Fruit fly (Drosophila melanogaster): ENCODE results near the gene CG12768.

CG12768 gene

dm6 chr3L:22880914-22881313 is 29.4 kb upstream of the CG12768 start, which contains the start of gene slif:
TSS of gene slif (plus strand) at chr3L:22881045.
- TF ChIP-seq ttk (optimal IDR thresholded peaks at IDR 0.05), result no peak
- no peak for TF ChIP-seq h (optimal IDR thresholded peaks at IDR 0.05)
- TF ChIP-seq insv (optimal IDR thresholded peaks at IDR 0.05), result no peak
- TF ChIP-seq Myc (optimal IDR thresholded peaks at IDR 0.05), result no peak
- no peak for TF ChIP-seq Sin3A (optimal IDR thresholded peaks at IDR 0.05)
- no peak for TF ChIP-seq psq (optimal IDR thresholded peaks at IDR 0.05)

DNA sequence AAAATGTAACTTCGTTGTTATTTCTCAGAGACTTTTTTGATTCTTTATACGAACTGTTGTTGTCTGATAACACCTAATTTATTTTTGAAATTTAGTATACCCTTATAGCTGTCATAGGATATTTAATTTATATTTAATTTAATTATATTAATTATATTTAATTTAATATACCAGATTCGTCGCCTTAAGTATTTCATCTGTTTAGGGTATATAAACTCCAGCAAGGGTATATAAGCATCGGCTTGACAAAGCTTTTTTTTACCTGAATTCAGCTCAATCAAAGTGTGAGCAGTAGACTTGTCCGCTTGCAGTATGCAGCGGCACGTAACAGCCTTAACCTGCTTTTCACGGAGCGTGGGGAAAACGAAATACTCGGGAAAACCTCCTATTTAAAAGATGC is 26.6 kb upstream of the CG12768 start:
- TF ChIP-seq Sin3A (optimal IDR thresholded peaks at IDR 0.05) (no peak), ttk (optimal IDR thresholded peaks at IDR 0.05) (no peak), Myc (optimal IDR thresholded peaks at IDR 0.05) (no peak), insv (optimal IDR thresholded peaks at IDR 0.05) (no peak), h (optimal IDR thresholded peaks at IDR 0.05) (no peak), psq (optimal IDR thresholded peaks at IDR 0.05) (no peak)

DNA sequence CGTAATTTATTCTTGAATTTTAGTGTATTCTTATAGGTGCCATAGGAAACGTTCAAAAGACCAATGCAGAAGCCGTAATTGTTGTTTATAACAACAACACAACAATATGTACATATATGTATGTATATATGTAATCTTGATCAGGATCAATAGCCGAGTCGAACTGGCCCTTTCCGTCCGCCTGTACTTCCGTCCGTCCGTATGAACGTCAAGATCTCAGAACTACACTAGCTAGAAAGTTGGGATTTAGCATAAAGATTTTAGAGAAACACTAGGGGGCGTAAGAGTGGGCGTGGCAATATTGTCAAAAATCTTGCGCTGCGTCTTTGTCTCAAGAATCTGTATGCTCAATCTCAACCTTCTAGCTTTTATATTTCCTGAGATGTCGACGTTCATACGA is 25.8 kb upstream of the CG12768 start:
- TF ChIP-seq Sin3A (optimal IDR thresholded peaks at IDR 0.05), result no peak
- TF ChIP-seq psq (optimal IDR thresholded peaks at IDR 0.05), result no peak
- TF ChIP-seq insv (optimal IDR thresholded peaks at IDR 0.05), result no peak
- TF ChIP-seq ttk (optimal IDR thresholded peaks at IDR 0.05), result no peak
- no peak for TF ChIP-seq h (optimal IDR thresholded peaks at IDR 0.05)
- TF ChIP-seq Myc (optimal IDR thresholded peaks at IDR 0.05), result no peak

DNA sequence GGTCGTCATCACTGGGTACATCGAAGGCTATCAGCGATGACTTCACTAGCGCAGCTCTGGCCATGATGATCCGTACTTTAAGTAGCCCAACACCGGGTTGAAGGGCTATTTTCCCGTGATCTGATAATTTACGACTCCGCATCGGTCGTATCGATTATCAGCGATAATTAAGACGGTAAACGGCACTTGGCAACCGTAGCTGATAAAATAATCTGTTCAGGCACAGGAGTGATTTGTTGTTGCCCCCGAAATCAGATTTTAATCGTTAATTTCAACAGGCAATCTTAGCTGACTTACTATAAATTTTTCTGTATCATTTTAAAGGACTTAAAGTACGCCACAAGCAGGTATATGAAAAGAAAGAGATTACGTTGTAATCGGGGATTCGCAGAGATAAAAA is 24.4 kb upstream of the CG12768 start:
- TF ChIP-seq Sin3A (optimal IDR thresholded peaks at IDR 0.05) (no peak), Myc (optimal IDR thresholded peaks at IDR 0.05) (no peak), ttk (optimal IDR thresholded peaks at IDR 0.05) (no peak), insv (optimal IDR thresholded peaks at IDR 0.05) (no peak), psq (optimal IDR thresholded peaks at IDR 0.05) (no peak), h (optimal IDR thresholded peaks at IDR 0.05) (no peak)

DNA sequence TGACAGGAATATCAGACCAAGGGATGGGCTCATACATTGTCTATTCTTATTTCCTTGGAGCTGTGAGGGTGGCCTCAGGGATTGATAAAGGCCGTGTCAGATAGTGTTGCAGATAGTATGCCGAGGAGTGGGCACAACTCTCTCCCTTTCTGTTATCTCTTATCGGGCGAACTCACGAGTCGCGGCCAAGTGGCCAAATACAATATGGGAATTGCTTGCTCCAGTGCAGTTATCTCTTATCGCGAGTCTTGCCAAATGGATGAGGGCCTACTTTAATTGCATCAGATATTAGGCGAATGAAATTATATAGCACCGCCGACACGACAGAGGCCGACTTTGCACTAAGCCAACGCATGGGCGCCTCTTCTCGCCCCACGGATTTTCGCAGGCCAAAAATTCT is 23.4 kb upstream of the CG12768 start:
- TF ChIP-seq insv (optimal IDR thresholded peaks at IDR 0.05), result no peak
- no peak for TF ChIP-seq psq (optimal IDR thresholded peaks at IDR 0.05)
- no peak for TF ChIP-seq Sin3A (optimal IDR thresholded peaks at IDR 0.05)
- TF ChIP-seq Myc (optimal IDR thresholded peaks at IDR 0.05), result no peak
- TF ChIP-seq h (optimal IDR thresholded peaks at IDR 0.05), result no peak
- TF ChIP-seq ttk (optimal IDR thresholded peaks at IDR 0.05), result no peak

dm6 chr3L:22887677-22888076 is 22.6 kb upstream of the CG12768 start:
- TF ChIP-seq Sin3A (optimal IDR thresholded peaks at IDR 0.05), result no peak
- no peak for TF ChIP-seq Myc (optimal IDR thresholded peaks at IDR 0.05)
- no peak for TF ChIP-seq psq (optimal IDR thresholded peaks at IDR 0.05)
- no peak for TF ChIP-seq insv (optimal IDR thresholded peaks at IDR 0.05)
- TF ChIP-seq ttk (optimal IDR thresholded peaks at IDR 0.05), result no peak
- no peak for TF ChIP-seq h (optimal IDR thresholded peaks at IDR 0.05)

- no peak for TF ChIP-seq insv (optimal IDR thresholded peaks at IDR 0.05)
- TF ChIP-seq psq (optimal IDR thresholded peaks at IDR 0.05), result no peak
- TF ChIP-seq Sin3A (optimal IDR thresholded peaks at IDR 0.05), result no peak
- TF ChIP-seq h (optimal IDR thresholded peaks at IDR 0.05), result no peak
- TF ChIP-seq ttk (optimal IDR thresholded peaks at IDR 0.05), result no peak
- no peak for TF ChIP-seq Myc (optimal IDR thresholded peaks at IDR 0.05)
These were observed 21.6 kb upstream of the CG12768 start for dm6 chr3L:22888591-22889258.

dm6 chr3L:22890024-22890423 is 20.3 kb upstream of the CG12768 start:
- TF ChIP-seq Myc (optimal IDR thresholded peaks at IDR 0.05) (no peak), insv (optimal IDR thresholded peaks at IDR 0.05) (no peak), psq (optimal IDR thresholded peaks at IDR 0.05) (no peak), ttk (optimal IDR thresholded peaks at IDR 0.05) (no peak), Sin3A (optimal IDR thresholded peaks at IDR 0.05) (no peak), h (optimal IDR thresholded peaks at IDR 0.05) (no peak)

DNA sequence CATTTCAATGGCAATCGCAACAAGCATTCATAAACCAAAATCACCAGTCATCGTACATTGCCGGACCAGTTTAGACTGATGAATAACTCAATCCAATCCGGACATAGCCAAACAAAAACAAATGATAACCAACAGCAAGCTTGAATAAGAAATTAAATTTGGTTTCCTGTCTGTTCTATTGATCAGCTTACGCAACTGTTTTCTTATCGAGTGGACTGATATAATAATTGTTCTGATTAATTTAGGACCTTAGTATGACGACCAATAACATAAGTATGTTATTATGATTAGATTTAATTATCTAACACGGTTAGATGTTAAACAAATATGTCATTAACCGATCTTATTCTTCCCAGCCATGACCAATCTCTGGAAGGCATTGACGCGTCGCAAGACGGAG is 19.3 kb upstream of the CG12768 start:
- TF ChIP-seq Myc (optimal IDR thresholded peaks at IDR 0.05), result no peak
- no peak for TF ChIP-seq h (optimal IDR thresholded peaks at IDR 0.05)
- TF ChIP-seq insv (optimal IDR thresholded peaks at IDR 0.05), result no peak
- no peak for TF ChIP-seq ttk (optimal IDR thresholded peaks at IDR 0.05)
- no peak for TF ChIP-seq Sin3A (optimal IDR thresholded peaks at IDR 0.05)
- no peak for TF ChIP-seq psq (optimal IDR thresholded peaks at IDR 0.05)

- TF ChIP-seq ttk (optimal IDR thresholded peaks at IDR 0.05), result no peak
- no peak for TF ChIP-seq psq (optimal IDR thresholded peaks at IDR 0.05)
- no peak for TF ChIP-seq Myc (optimal IDR thresholded peaks at IDR 0.05)
- TF ChIP-seq h (optimal IDR thresholded peaks at IDR 0.05), result no peak
These were observed 15.5 kb upstream of the CG12768 start for dm6 chr3L:22894689-22895283.

DNA sequence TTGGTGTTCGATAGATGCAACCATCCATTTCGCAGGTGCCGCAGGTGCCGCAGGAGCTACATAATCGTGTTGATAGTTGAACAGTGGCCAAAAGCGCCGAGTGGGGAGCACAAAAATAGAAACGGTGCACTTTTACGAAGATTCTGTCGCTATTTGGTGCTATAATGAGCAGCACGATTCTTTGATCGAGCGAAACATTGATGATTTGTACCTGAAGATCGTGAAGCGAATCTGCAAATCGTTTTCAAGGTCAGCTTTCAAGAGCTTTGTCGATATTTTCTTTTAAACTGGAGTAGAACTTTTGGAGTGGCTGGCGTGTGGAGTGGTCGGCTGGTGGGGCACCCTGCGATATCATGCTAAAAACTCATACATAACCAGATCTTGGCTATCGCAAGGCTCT is 11.8 kb upstream of the CG12768 start, which contains the start of gene CG11131:
TSS of gene CG11131 (plus strand) at position 301 of the 400 bp plus-strand sequence.
- no peak for TF ChIP-seq ttk (optimal IDR thresholded peaks at IDR 0.05)
- no peak for TF ChIP-seq Sin3A (optimal IDR thresholded peaks at IDR 0.05)
- TF ChIP-seq Myc (optimal IDR thresholded peaks at IDR 0.05), result no peak
- TF ChIP-seq psq (optimal IDR thresholded peaks at IDR 0.05), result no peak
- no peak for TF ChIP-seq h (optimal IDR thresholded peaks at IDR 0.05)
- no peak for TF ChIP-seq insv (optimal IDR thresholded peaks at IDR 0.05)

dm6 chr3L:22901612-22902011 is 8.7 kb upstream of the CG12768 start, which contains the start of gene BoYb:
TSS of gene BoYb (plus strand) at chr3L:22901912.
- TF ChIP-seq Myc (optimal IDR thresholded peaks at IDR 0.05) (no peak), insv (optimal IDR thresholded peaks at IDR 0.05) (no peak), h (optimal IDR thresholded peaks at IDR 0.05) (no peak), ttk (optimal IDR thresholded peaks at IDR 0.05) (no peak), Sin3A (optimal IDR thresholded peaks at IDR 0.05) (no peak), psq (optimal IDR thresholded peaks at IDR 0.05) (no peak)

Data from Kc167 (cell line).